Fruit fly (Drosophila melanogaster) whole organism, embryonic: Measurements from ENCODE around the gene Sf3b3.

Source experiments
- Abd-B ChIP-seq: fragments of 200-800 bp; sonication (Bioruptor generic); optimal IDR thresholded peaks from 2 replicates; lab custom pipeline; 2018; ENCODE audit warnings: missing biosample characterization, mild to moderate bottlenecking, missing genetic modification characterization, moderate library complexity
- Atf-2 ChIP-seq: fragments of 200-800 bp; sonication (Bioruptor generic); optimal IDR thresholded peaks from 2 replicates; lab custom pipeline; 2016; ENCODE audit warnings: missing biosample characterization, missing genetic modification characterization
- Bgb ChIP-seq: fragments of 200-800 bp; sonication (Bioruptor generic); IDR thresholded peaks from 2 replicates; pipeline ENCODE4 v1.3.6; 2022; ENCODE audit warnings: missing biosample characterization, missing genetic modification characterization; ENCODE audit not compliant: partially characterized antibody
- CG10959 ChIP-seq: fragments of 200-800 bp; sonication (Bioruptor generic); IDR thresholded peaks from 2 replicates; pipeline ENCODE4 v1.3.6; 2022; ENCODE audit warnings: missing biosample characterization, missing genetic modification characterization
- CG11093 ChIP-seq: fragments of 200-800 bp; sonication (Bioruptor generic); IDR thresholded peaks from 3 replicates; pipeline ENCODE4 v1.3.6; 2022; ENCODE audit warnings: missing biosample characterization, missing genetic modification characterization
- CG11504 ChIP-seq: fragments of 200-800 bp; sonication (Bioruptor generic); optimal IDR thresholded peaks from 3 replicates; lab custom pipeline; 2019; ENCODE audit warnings: missing biosample characterization, mild to moderate bottlenecking, missing genetic modification characterization, moderate library complexity
- CG14441 ChIP-seq: fragments of 200-800 bp; sonication (Bioruptor generic); IDR thresholded peaks from 2 replicates; pipeline ENCODE4 v1.3.6; 2022; ENCODE audit warnings: missing biosample characterization, missing genetic modification characterization
- CG15073 ChIP-seq: fragments of 200-800 bp; sonication (Bioruptor generic); optimal IDR thresholded peaks from 2 replicates; lab custom pipeline; 2016; ENCODE audit warnings: missing biosample characterization, missing genetic modification characterization
- CG15269 ChIP-seq: fragments of 200-800 bp; sonication (Bioruptor generic); optimal IDR thresholded peaks from 2 replicates; lab custom pipeline; 2018; ENCODE audit warnings: missing biosample characterization, mild to moderate bottlenecking, missing genetic modification characterization, moderate library complexity
- CG15696 ChIP-seq: fragments of 200-800 bp; sonication (Bioruptor generic); optimal IDR thresholded peaks from 2 replicates; lab custom pipeline; 2019; ENCODE audit warnings: missing biosample characterization, mild to moderate bottlenecking, missing genetic modification characterization, moderate library complexity
- CG1603 ChIP-seq: fragments of 200-800 bp; sonication (Bioruptor generic); optimal IDR thresholded peaks from 2 replicates; lab custom pipeline; 2019; ENCODE audit warnings: missing biosample characterization, mild to moderate bottlenecking, missing genetic modification characterization, moderate library complexity
- CG16779 ChIP-seq: fragments of 200-800 bp; sonication (Bioruptor generic); IDR thresholded peaks from 2 replicates; pipeline ENCODE4 v1.3.6; 2022; ENCODE audit warnings: missing biosample characterization, missing genetic modification characterization
- CG16813 ChIP-seq: fragments of 200-800 bp; sonication (Bioruptor generic); IDR thresholded peaks from 3 replicates; pipeline ENCODE4 v1.3.6; 2022; ENCODE audit warnings: missing biosample characterization, missing genetic modification characterization; ENCODE audit not compliant: partially characterized antibody
- CG17328 ChIP-seq: fragments of 200-800 bp; sonication (Bioruptor generic); IDR thresholded peaks from 2 replicates; pipeline ENCODE4 v1.3.6; 2022; ENCODE audit warnings: missing biosample characterization, missing genetic modification characterization
- CG17568 ChIP-seq: fragments of 200-800 bp; sonication (Bioruptor generic); optimal IDR thresholded peaks from 2 replicates; lab custom pipeline; 2018; ENCODE audit warnings: missing biosample characterization, mild to moderate bottlenecking, missing genetic modification characterization, moderate library complexity
- CG18011 ChIP-seq: fragments of 200-800 bp; sonication (Bioruptor generic); optimal IDR thresholded peaks from 2 replicates; lab custom pipeline; 2017; ENCODE audit warnings: missing biosample characterization, missing genetic modification characterization, mild to moderate bottlenecking, moderate library complexity, missing genotype
- CG18262 ChIP-seq: fragments of 200-800 bp; optimal IDR thresholded peaks from 3 replicates; lab custom pipeline; 2019; ENCODE audit warnings: missing biosample characterization, mild to moderate bottlenecking, missing genetic modification characterization, moderate library complexity
- CG18619 ChIP-seq: fragments of 200-800 bp; sonication (Bioruptor generic); optimal IDR thresholded peaks from 3 replicates; lab custom pipeline; 2017; ENCODE audit warnings: missing biosample characterization, mild to moderate bottlenecking, missing genetic modification characterization
- CG2678 ChIP-seq: fragments of 200-800 bp; sonication (Bioruptor generic); optimal IDR thresholded peaks from 3 replicates; lab custom pipeline; 2019; ENCODE audit warnings: missing biosample characterization, mild to moderate bottlenecking, missing genetic modification characterization, moderate library complexity
- CG34224 ChIP-seq: fragments of 200-800 bp; sonication (Bioruptor generic); IDR thresholded peaks from 3 replicates; pipeline ENCODE4 v1.3.6; 2022; ENCODE audit warnings: missing biosample characterization, missing genetic modification characterization; ENCODE audit not compliant: partially characterized antibody
- CG3726 ChIP-seq: fragments of 200-800 bp; sonication (Bioruptor generic); IDR thresholded peaks from 3 replicates; pipeline ENCODE4, ENCODE4 v1.3.6; 2022; ENCODE audit warnings: missing biosample characterization, missing genetic modification characterization
- CG3838 ChIP-seq: fragments of 200-800 bp; sonication (Bioruptor generic); optimal IDR thresholded peaks from 3 replicates; lab custom pipeline; 2016; ENCODE audit warnings: missing biosample characterization, missing genetic modification characterization
- CG3847 ChIP-seq: fragments of 200-800 bp; sonication (Bioruptor generic); IDR thresholded peaks from 2 replicates; pipeline ENCODE4 v1.3.6; 2022; ENCODE audit warnings: missing biosample characterization, missing genetic modification characterization
- CG4404 ChIP-seq: fragments of 200-800 bp; sonication (Bioruptor generic); IDR thresholded peaks from 2 replicates; pipeline ENCODE4 v1.3.6; 2022; ENCODE audit warnings: missing biosample characterization, missing genetic modification characterization
- CG4820 ChIP-seq: fragments of 200-800 bp; sonication (Bioruptor generic); optimal IDR thresholded peaks from 3 replicates; lab custom pipeline; 2016; ENCODE audit warnings: missing biosample characterization, missing genetic modification characterization
- CG4854 ChIP-seq: fragments of 200-800 bp; sonication (Bioruptor generic); optimal IDR thresholded peaks from 2 replicates; lab custom pipeline; 2016; ENCODE audit warnings: missing biosample characterization, missing genetic modification characterization, inconsistent platforms
- CG7987 ChIP-seq: fragments of 200-800 bp; sonication (Bioruptor generic); optimal IDR thresholded peaks from 2 replicates; lab custom pipeline; 2018; ENCODE audit warnings: missing biosample characterization, mild to moderate bottlenecking, missing genetic modification characterization, moderate library complexity
- CG8388 ChIP-seq: fragments of 200-800 bp; sonication (Bioruptor generic); optimal IDR thresholded peaks from 2 replicates; lab custom pipeline; 2019; ENCODE audit warnings: missing biosample characterization, mild to moderate bottlenecking, missing genetic modification characterization, moderate library complexity
- D19B ChIP-seq: fragments of 200-800 bp; sonication (Bioruptor generic); optimal IDR thresholded peaks from 2 replicates; lab custom pipeline; 2017; ENCODE audit warnings: missing biosample characterization, mild to moderate bottlenecking, missing genetic modification characterization
- Doc3 ChIP-seq: fragments of 200-800 bp; sonication (Bioruptor generic); IDR thresholded peaks from 3 replicates; pipeline ENCODE4 v1.3.6; 2022; ENCODE audit warnings: missing biosample characterization, missing genetic modification characterization; ENCODE audit not compliant: partially characterized antibody
- Fer3 ChIP-seq: fragments of 200-800 bp; sonication (Bioruptor generic); optimal IDR thresholded peaks from 2 replicates; lab custom pipeline; 2018; ENCODE audit warnings: missing biosample characterization, mild to moderate bottlenecking, missing genetic modification characterization, moderate library complexity
- Hand ChIP-seq: fragments of 200-800 bp; sonication (Bioruptor generic); optimal IDR thresholded peaks from 2 replicates; lab custom pipeline; 2017; ENCODE audit warnings: mild to moderate bottlenecking, missing biosample characterization, missing genetic modification reagents, missing genetic modification characterization
- Ravus ChIP-seq: fragments of 200-800 bp; sonication (Bioruptor generic); IDR thresholded peaks from 2 replicates; pipeline ENCODE4 v1.3.6; 2022; ENCODE audit warnings: missing biosample characterization, missing genetic modification characterization
- Rx ChIP-seq: fragments of 200-800 bp; sonication (Bioruptor generic); IDR thresholded peaks from 2 replicates; pipeline ENCODE4 v1.3.6; 2022; ENCODE audit warnings: missing biosample characterization, missing genetic modification characterization
- amos ChIP-seq: fragments of 200-800 bp; sonication (Bioruptor generic); IDR thresholded peaks from 2 replicates; pipeline ENCODE4 v1.3.6; 2022; ENCODE audit warnings: missing biosample characterization, missing genetic modification characterization; ENCODE audit not compliant: partially characterized antibody
- bcd ChIP-seq: fragments of 200-800 bp; sonication (Bioruptor generic); optimal IDR thresholded peaks from 2 replicates; lab custom pipeline; 2017; ENCODE audit warnings: missing biosample characterization, mild to moderate bottlenecking, missing genetic modification characterization
- ci ChIP-seq: fragments of 200-800 bp; sonication (Bioruptor generic); IDR thresholded peaks from 3 replicates; pipeline ENCODE4 v1.3.6; 2022; ENCODE audit warnings: missing biosample characterization, missing genetic modification characterization
- cwo ChIP-seq: fragments of 200-800 bp; sonication (Bioruptor generic); optimal IDR thresholded peaks from 3 replicates; lab custom pipeline; 2017; ENCODE audit warnings: missing biosample characterization, missing genetic modification characterization, mild to moderate bottlenecking, moderate library complexity, missing genetic modification reagents
- eyg ChIP-seq: fragments of 200-800 bp; sonication (Bioruptor generic); optimal IDR thresholded peaks from 3 replicates; lab custom pipeline; 2016; ENCODE audit warnings: missing biosample characterization, missing genetic modification characterization
- gsb ChIP-seq: fragments of 200-800 bp; sonication (Bioruptor generic); IDR thresholded peaks from 2 replicates; pipeline ENCODE4 v1.3.6; 2022; ENCODE audit warnings: missing biosample characterization, missing genetic modification characterization
- hkb ChIP-seq, 2 experiments: fragments of 200-800 bp in 1 of 2; fragments of >200 bp in 1 of 2; sonication (Bioruptor generic) in 1 of 2; IDR thresholded peaks in 1 of 2; optimal IDR thresholded peaks in 1 of 2; 2 replicates each; pipeline versions ENCODE4 v1.3.6 to Lab custom; 2017 to 2022; ENCODE audit warnings: missing biosample characterization in 1 of 2, missing genetic modification characterization in 1 of 2
- jing ChIP-seq: fragments of 200-800 bp; sonication (Bioruptor generic); optimal IDR thresholded peaks from 2 replicates; lab custom pipeline; 2018; ENCODE audit warnings: missing biosample characterization, mild to moderate bottlenecking, missing genetic modification characterization
- luna ChIP-seq: fragments of 200-800 bp; sonication (Bioruptor generic); optimal IDR thresholded peaks from 2 replicates; lab custom pipeline; 2016; ENCODE audit warnings: missing biosample characterization, missing genetic modification characterization
- onecut ChIP-seq: fragments of 200-800 bp; sonication (Bioruptor generic); IDR thresholded peaks from 2 replicates; pipeline ENCODE4 v1.3.6; 2022; ENCODE audit warnings: missing biosample characterization, missing genetic modification characterization
- pita ChIP-seq: fragments of 200-800 bp; sonication (Bioruptor generic); optimal IDR thresholded peaks from 2 replicates; lab custom pipeline; 2017; ENCODE audit warnings: missing biosample characterization, mild to moderate bottlenecking, missing genetic modification characterization
- pum ChIP-seq: fragments of 200-800 bp; sonication (Bioruptor generic); optimal IDR thresholded peaks from 2 replicates; lab custom pipeline; 2016; ENCODE audit warnings: missing biosample characterization, missing genetic modification characterization
- schlank ChIP-seq: fragments of 200-800 bp; sonication (Bioruptor generic); optimal IDR thresholded peaks from 2 replicates; lab custom pipeline; 2018; ENCODE audit warnings: missing biosample characterization, mild to moderate bottlenecking, missing genetic modification characterization
- sima ChIP-seq: fragments of 200-800 bp; sonication (Bioruptor generic); optimal IDR thresholded peaks from 2 replicates; lab custom pipeline; 2016; ENCODE audit warnings: missing biosample characterization, missing genetic modification characterization
- wdn ChIP-seq: fragments of 200-800 bp; sonication (Bioruptor generic); IDR thresholded peaks from 2 replicates; pipeline ENCODE4 v1.3.6; 2022; ENCODE audit warnings: missing biosample characterization, missing genetic modification characterization
- zf30C ChIP-seq: fragments of 200-800 bp; sonication (Bioruptor generic); optimal IDR thresholded peaks from 3 replicates; lab custom pipeline; 2018; ENCODE audit warnings: missing biosample characterization, mild to moderate bottlenecking, missing genetic modification characterization

The Sf3b3 gene

dm6 chr3L:821951-822350 is 11.2 kb downstream of the Sf3b3 start (continued):
- TF ChIP-seq CG1603 (peak; percentile 68), schlank (tag; lab: Kevin White, UChicago) (peak; percentile 33), CG18619 (GFP tag; lab: Kevin White, UChicago) (peak; percentile 48), Rx (GFP tag; lab: Robert Waterston, UW) (peak; percentile 68; the same call in 1 of the 2 replicates), CG16779 (GFP tag; lab: Robert Waterston, UW) (no peak), pita (GFP tag; lab: Kevin White, UChicago) (no peak), Abd-B (GFP tag; lab: Kevin White, UChicago) (no peak), wdn (GFP tag; lab: Robert Waterston, UW) (peak; percentile 28; the same call in 1 of the 2 replicates), CG11504 (tag; lab: Kevin White, UChicago) (peak; percentile 87), CG11093 (GFP tag; lab: Robert Waterston, UW) (no peak; the same call in 2 of the 3 replicates), bcd (peak; percentile 61), CG14441 (GFP tag; lab: Robert Waterston, UW) (peak; percentile 63), jing (GFP tag; lab: Kevin White, UChicago) (peak; percentile 36), CG3726 (GFP tag; lab: Robert Waterston, UW) (no peak), Atf-2 (GFP tag; lab: Kevin White, UChicago) (no peak), CG15073 (GFP tag; lab: Kevin White, UChicago) (no peak), CG18011 (GFP tag; lab: Kevin White, UChicago) (no peak), hkb (optimal IDR thresholded peaks at IDR 0.05; lab: Kevin White, UChicago) (no peak), hkb (GFP tag; IDR thresholded peaks at IDR 0.05; lab: Robert Waterston, UW) (peak; percentile 87), eyg (GFP tag; lab: Kevin White, UChicago) (no peak), ci (GFP tag; lab: Robert Waterston, UW) (peak; percentile 86), luna (GFP tag; lab: Kevin White, UChicago) (no peak), Bgb (GFP tag; lab: Robert Waterston, UW) (no peak), CG3847 (GFP tag; lab: Robert Waterston, UW) (peak; percentile 8; the same call in 1 of the 2 replicates), Fer3 (tag; lab: Kevin White, UChicago) (peak; percentile 63), CG17568 (GFP tag; lab: Kevin White, UChicago) (no peak), gsb (GFP tag; lab: Robert Waterston, UW) (peak; percentile 41; the same call in 1 of the 2 replicates), CG10959 (GFP tag; lab: Robert Waterston, UW) (peak; percentile 65; the same call in 1 of the 2 replicates), D19B (peak; percentile 30), CG34224 (GFP tag; lab: Robert Waterston, UW) (no peak), sima (GFP tag; lab: Kevin White, UChicago) (no peak), pum (no peak), CG16813 (GFP tag; lab: Robert Waterston, UW) (no peak), CG4854 (GFP tag; lab: Kevin White, UChicago) (peak; percentile 9), CG7987 (GFP tag; lab: Kevin White, UChicago) (peak; percentile 50), CG18262 (tag; lab: Kevin White, UChicago) (peak; percentile 86), CG15696 (peak; percentile 68), amos (GFP tag; lab: Robert Waterston, UW) (no peak), cwo (GFP tag; lab: Kevin White, UChicago) (peak; percentile 90), CG17328 (GFP tag; lab: Robert Waterston, UW) (peak; percentile 71), Ravus (no peak; the same call in 1 of the 2 replicates), CG4404 (GFP tag; lab: Robert Waterston, UW) (peak; percentile 54), CG2678 (peak; percentile 83), Hand (no peak), CG15269 (peak; percentile 73), CG8388 (peak; percentile 77), CG3838 (GFP tag; lab: Kevin White, UChicago) (no peak), zf30C (peak; percentile 66), Doc3 (no peak), onecut (GFP tag; lab: Robert Waterston, UW) (peak; percentile 66), CG4820 (peak; percentile 82)
